Worm (Caenorhabditis elegans) whole organism, L1 larva: Measurements from ENCODE around the gene tbg-1.

Source experiments
- aha-1 ChIP-seq: fragments of 150-350 bp; optimal IDR thresholded peaks from 2 replicates; lab custom pipeline; 2014; ENCODE audit warnings: missing biosample characterization, missing genetic modification characterization
- nhr-77 ChIP-seq: fragments of 150-350 bp; optimal IDR thresholded peaks from 2 replicates; lab custom pipeline; 2014; ENCODE audit warnings: missing biosample characterization, missing genetic modification characterization

DNA sequence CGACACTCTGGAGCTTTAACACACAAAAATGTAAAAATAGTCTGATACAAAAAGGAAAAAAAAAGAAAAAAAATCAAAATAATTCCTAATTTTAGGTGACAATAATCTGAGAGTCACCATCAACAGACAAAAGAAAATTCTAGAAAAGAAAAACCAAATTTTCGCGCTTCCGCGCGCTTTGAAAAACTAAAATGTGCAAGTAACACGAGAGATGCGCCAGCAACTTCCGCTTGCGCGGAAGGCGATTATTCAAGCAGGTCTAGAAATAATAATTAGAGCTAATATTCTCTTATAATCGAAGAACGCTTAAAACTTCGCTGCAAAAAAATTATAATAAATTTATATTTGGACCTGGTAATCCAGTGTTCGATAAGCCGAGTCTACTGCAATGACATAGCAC is 12.0 kb downstream of the tbg-1 start:
- TF ChIP-seq aha-1 (tag; lab: Kevin White, UChicago) (no peak), nhr-77 (tag; lab: Kevin White, UChicago) (no peak)
